Worm (Caenorhabditis elegans) whole organism, L3 larva: Measurements from ENCODE around the gene C36E8.6.

ENCODE experiments used
- ZK546.5 ChIP-seq: sonication (generic microtip); optimal IDR thresholded peaks from 2 replicates; lab custom pipeline; 2017; ENCODE audit warnings: missing biosample characterization, missing genetic modification characterization
- ama-1 ChIP-seq: fragments of 150-350 bp; optimal IDR thresholded peaks from 2 replicates; lab custom pipeline; 2018
- ceh-9 ChIP-seq: sonication (generic microtip); optimal IDR thresholded peaks from 2 replicates; lab custom pipeline; 2018; ENCODE audit warnings: missing biosample characterization, missing genetic modification characterization
- daf-12 ChIP-seq: fragments of 150-350 bp; optimal IDR thresholded peaks from 2 replicates; lab custom pipeline; 2014; ENCODE audit warnings: missing biosample characterization, missing genetic modification reagents, missing genetic modification characterization
- egl-27 ChIP-seq: sonication (generic microtip); optimal IDR thresholded peaks from 4 replicates; lab custom pipeline; 2017; ENCODE audit warnings: missing biosample characterization, missing genetic modification reagents, missing genetic modification characterization
- mdl-1 ChIP-seq: fragments of 150-350 bp; optimal IDR thresholded peaks from 2 replicates; lab custom pipeline; 2014; ENCODE audit warnings: missing biosample characterization, missing genetic modification characterization
- nhr-11 ChIP-seq: fragments of 150-350 bp; optimal IDR thresholded peaks from 2 replicates; lab custom pipeline; 2014; ENCODE audit warnings: missing biosample characterization, missing genetic modification characterization
- nhr-25 ChIP-seq: sonication (generic microtip); optimal IDR thresholded peaks from 2 replicates; lab custom pipeline; 2017; ENCODE audit warnings: missing biosample characterization, missing genetic modification characterization
- pha-4 ChIP-seq: fragments of 150-350 bp; optimal IDR thresholded peaks from 2 replicates; lab custom pipeline; 2014; ENCODE audit warnings: missing biosample characterization, missing genetic modification reagents, missing genetic modification characterization
- unc-62 ChIP-seq: fragments of 150-350 bp; sonication (generic microtip); optimal IDR thresholded peaks from 4 replicates; lab custom pipeline; 2014; ENCODE audit warnings: missing biosample characterization, missing genetic modification reagents, missing genetic modification characterization
- zag-1 ChIP-seq: fragments of 150-350 bp; optimal IDR thresholded peaks from 2 replicates; lab custom pipeline; 2014; ENCODE audit warnings: missing biosample characterization, missing genetic modification characterization

- TF ChIP-seq egl-27 (tag; lab: Kevin White, UChicago) (no peak), nhr-25 (tag; lab: Kevin White, UChicago) (peak; percentile 14), ceh-9 (tag; lab: Kevin White, UChicago) (no peak), nhr-11 (tag; lab: Kevin White, UChicago) (no peak), mdl-1 (peak; percentile 48), daf-12 (no peak), ZK546.5 (no peak), unc-62 (GFP tag; lab: Kevin White, UChicago) (peak; percentile 41), pha-4 (peak; percentile 79), ama-1 (lab: Kevin White, UChicago) (no peak), zag-1 (no peak)
These were observed 7.8 kb upstream of the C36E8.6 start for ce11 chrIII:3979980-3980631.
